Worm (Caenorhabditis elegans) whole organism, L2 larva: Measurements from ENCODE around the gene F41B4.2.

Experiments
- crh-2 ChIP-seq: sonication (generic microtip); optimal IDR thresholded peaks from 2 replicates; lab custom pipeline; 2017; ENCODE audit warnings: missing biosample characterization, missing genetic modification characterization
- egl-27 ChIP-seq: sonication (generic microtip); optimal IDR thresholded peaks from 3 replicates; lab custom pipeline; 2017; ENCODE audit warnings: missing biosample characterization, missing genetic modification reagents, missing genetic modification characterization
- elt-1 ChIP-seq: fragments of 150-350 bp; optimal IDR thresholded peaks from 2 replicates; lab custom pipeline; 2014; ENCODE audit warnings: missing biosample characterization, missing genetic modification characterization
- mbf-1 ChIP-seq: sonication (generic microtip); optimal IDR thresholded peaks from 2 replicates; lab custom pipeline; 2017; ENCODE audit warnings: missing biosample characterization, missing genetic modification characterization
- nhr-12 ChIP-seq: fragments of 150-350 bp; optimal IDR thresholded peaks from 2 replicates; lab custom pipeline; 2014; ENCODE audit warnings: missing biosample characterization, missing genetic modification characterization
- nhr-129 ChIP-seq: fragments of 150-350 bp; optimal IDR thresholded peaks from 2 replicates; lab custom pipeline; 2014; ENCODE audit warnings: missing biosample characterization, missing genetic modification characterization
- nhr-25 ChIP-seq: fragments of 150-350 bp; sonication (generic microtip); optimal IDR thresholded peaks from 3 replicates; lab custom pipeline; 2014; ENCODE audit warnings: missing biosample characterization, missing genetic modification characterization
- sma-3 ChIP-seq: sonication (generic microtip); optimal IDR thresholded peaks from 2 replicates; lab custom pipeline; 2016; ENCODE audit warnings: missing genetic modification reagents, missing genetic modification characterization, missing compliant biosample characterization
- unc-62 ChIP-seq: fragments of 150-350 bp; optimal IDR thresholded peaks from 2 replicates; lab custom pipeline; 2014; ENCODE audit warnings: missing biosample characterization, missing genetic modification reagents, missing genetic modification characterization
- zag-1 ChIP-seq: fragments of 150-350 bp; optimal IDR thresholded peaks from 2 replicates; lab custom pipeline; 2014; ENCODE audit warnings: missing biosample characterization, missing genetic modification characterization

DNA sequence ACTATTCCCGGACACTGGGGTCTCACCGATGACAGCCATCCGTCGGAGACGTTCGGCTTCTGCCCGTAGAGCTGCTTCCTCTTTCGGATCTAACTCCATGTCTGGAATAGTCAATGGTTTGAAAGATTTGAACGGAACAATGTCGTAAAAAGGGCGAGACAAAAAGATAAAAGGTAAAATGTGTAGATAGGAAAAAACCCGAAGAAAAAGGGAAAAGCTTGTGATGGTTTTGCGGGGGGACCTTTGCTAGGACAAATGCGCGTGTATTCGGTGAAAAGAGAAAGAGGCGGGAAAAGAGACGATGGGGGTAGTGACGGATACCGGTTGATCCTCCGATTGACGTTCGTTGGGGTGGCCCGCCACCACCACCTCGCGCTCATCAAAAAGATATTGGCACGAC, 42.4 kb upstream of the F41B4.2 start, which contains the start of gene col-173:
- no peak for TF ChIP-seq elt-1 (tag; lab: Kevin White, UChicago)
- no peak for TF ChIP-seq mbf-1 (tag; lab: Kevin White, UChicago)
- no peak for TF ChIP-seq nhr-12
- no peak for TF ChIP-seq nhr-129 (tag; lab: Kevin White, UChicago)
- no peak for TF ChIP-seq egl-27 (tag; lab: Kevin White, UChicago)
- TF ChIP-seq nhr-25 (tag; lab: Kevin White, UChicago): no peak
- no peak for TF ChIP-seq unc-62 (GFP tag; lab: Kevin White, UChicago)
- TF ChIP-seq zag-1 (tag; lab: Kevin White, UChicago): no peak
- no peak for TF ChIP-seq crh-2 (tag; lab: Kevin White, UChicago)
- TF ChIP-seq sma-3 (GFP tag; lab: Kevin White, UChicago): no peak
